Fruit fly (Drosophila melanogaster) Kc167 (cell line): ENCODE results near the gene Ada2a.

Source experiments
- Myc ChIP-seq: fragments of >200 bp; optimal IDR thresholded peaks from 2 replicates; lab custom pipeline; 2017; ENCODE audit warnings: missing external identifiers
- Sin3A ChIP-seq: fragments of >200 bp; optimal IDR thresholded peaks from 2 replicates; lab custom pipeline; 2018; ENCODE audit warnings: missing external identifiers
- h ChIP-seq: fragments of >200 bp; optimal IDR thresholded peaks from 3 replicates; lab custom pipeline; 2018; ENCODE audit warnings: missing external identifiers
- psq ChIP-seq: fragments of >200 bp; optimal IDR thresholded peaks from 2 replicates; lab custom pipeline; 2017; ENCODE audit warnings: missing external identifiers

- TF ChIP-seq psq (lab: Kevin White, UChicago) (no peak), Myc (lab: Kevin White, UChicago) (no peak), Sin3A (lab: Kevin White, UChicago) (no peak), h (lab: Kevin White, UChicago) (no peak)
Observed at dm6 chr3R:18242089-18242955, 13.0 kb downstream of the Ada2a start, which contains the start of the genes CG7156 and 14-3-3epsilon.
